Fruit fly (Drosophila melanogaster) whole organism, embryonic: ENCODE results near the gene CG31897.
A peak's percentile ranks its signal among the peaks of the same experiment; 100 is the strongest.

ENCODE experiments used
- CG10321 ChIP-seq: fragments of 200-800 bp; sonication (Bioruptor generic); IDR thresholded peaks from 2 replicates; pipeline ENCODE4 v1.3.6; 2022; ENCODE audit warnings: missing biosample characterization, missing genetic modification characterization
- CG10366 ChIP-seq: fragments of 200-800 bp; sonication (Bioruptor generic); IDR thresholded peaks from 2 replicates; pipeline ENCODE4 v1.3.6; 2022; ENCODE audit warnings: missing biosample characterization, missing genetic modification characterization
- CG11398 ChIP-seq: fragments of 200-800 bp; sonication (Bioruptor generic); optimal IDR thresholded peaks from 2 replicates; lab custom pipeline; 2016; ENCODE audit warnings: missing biosample characterization, missing genetic modification characterization
- CG12744 ChIP-seq: fragments of 200-800 bp; sonication (Bioruptor generic); optimal IDR thresholded peaks from 2 replicates; lab custom pipeline; 2016; ENCODE audit warnings: missing biosample characterization, missing genetic modification characterization
- CG13123 ChIP-seq: fragments of 200-800 bp; sonication (Bioruptor generic); optimal IDR thresholded peaks from 2 replicates; lab custom pipeline; 2016; ENCODE audit warnings: missing biosample characterization, missing genetic modification characterization
- CG14050 ChIP-seq: fragments of 200-800 bp; sonication (Bioruptor generic); IDR thresholded peaks from 3 replicates; pipeline ENCODE4 v1.3.6; 2022; ENCODE audit warnings: missing biosample characterization, missing genetic modification characterization
- CG17328 ChIP-seq: fragments of 200-800 bp; sonication (Bioruptor generic); IDR thresholded peaks from 2 replicates; pipeline ENCODE4 v1.3.6; 2022; ENCODE audit warnings: missing biosample characterization, missing genetic modification characterization
- CG17912 ChIP-seq: fragments of 200-800 bp; sonication (Bioruptor generic); optimal IDR thresholded peaks from 2 replicates; lab custom pipeline; 2018; ENCODE audit warnings: missing biosample characterization, mild to moderate bottlenecking, missing genetic modification characterization
- CG2116 ChIP-seq: fragments of 200-800 bp; sonication (Bioruptor generic); optimal IDR thresholded peaks from 3 replicates; lab custom pipeline; 2018; ENCODE audit warnings: missing biosample characterization, mild to moderate bottlenecking, missing genetic modification characterization
- CG2678 ChIP-seq: fragments of 200-800 bp; sonication (Bioruptor generic); optimal IDR thresholded peaks from 3 replicates; lab custom pipeline; 2019; ENCODE audit warnings: missing biosample characterization, mild to moderate bottlenecking, missing genetic modification characterization, moderate library complexity
- CG2889 ChIP-seq: fragments of 200-800 bp; sonication (Bioruptor generic); IDR thresholded peaks from 3 replicates; pipeline ENCODE4 v1.3.6; 2022; ENCODE audit warnings: missing biosample characterization, missing genetic modification characterization
- CG32772 ChIP-seq: fragments of 200-800 bp; sonication (Bioruptor generic); IDR thresholded peaks from 2 replicates; pipeline ENCODE4 v1.3.6; 2022; ENCODE audit warnings: missing biosample characterization, missing genetic modification characterization
- CG34422 ChIP-seq: fragments of 200-800 bp; sonication (Bioruptor generic); IDR thresholded peaks from 3 replicates; pipeline ENCODE4 v1.3.6; 2022; ENCODE audit warnings: missing biosample characterization, missing genetic modification characterization
- CG3726 ChIP-seq: fragments of 200-800 bp; sonication (Bioruptor generic); IDR thresholded peaks from 3 replicates; pipeline ENCODE4, ENCODE4 v1.3.6; 2022; ENCODE audit warnings: missing biosample characterization, missing genetic modification characterization
- CG42726 ChIP-seq: fragments of 200-800 bp; sonication (Bioruptor generic); IDR thresholded peaks from 2 replicates; pipeline ENCODE4 v1.3.6; 2022; ENCODE audit warnings: missing biosample characterization, missing genetic modification characterization; ENCODE audit not compliant: partially characterized antibody
- CG4360 ChIP-seq: fragments of 200-800 bp; sonication (Bioruptor generic); IDR thresholded peaks from 2 replicates; pipeline ENCODE4 v1.3.6; 2022; ENCODE audit warnings: missing biosample characterization, missing genetic modification characterization
- CG6175 ChIP-seq: fragments of 200-800 bp; sonication (Bioruptor generic); IDR thresholded peaks from 3 replicates; pipeline ENCODE4 v1.3.6; 2022; ENCODE audit warnings: missing biosample characterization, missing genetic modification characterization
- CG6254 ChIP-seq: fragments of 200-800 bp; sonication (Bioruptor generic); optimal IDR thresholded peaks from 3 replicates; lab custom pipeline; 2017; ENCODE audit warnings: mild to moderate bottlenecking, missing biosample characterization, missing genetic modification reagents, missing genetic modification characterization
- CG7357 ChIP-seq: fragments of 200-800 bp; sonication (Bioruptor generic); IDR thresholded peaks from 3 replicates; pipeline ENCODE4 v1.3.6; 2022; ENCODE audit warnings: missing biosample characterization, missing genetic modification characterization
- CG8944 ChIP-seq: fragments of 200-800 bp; sonication (Bioruptor generic); optimal IDR thresholded peaks from 3 replicates; lab custom pipeline; 2016; ENCODE audit warnings: missing biosample characterization, missing genetic modification characterization
- Dad ChIP-seq: fragments of 200-800 bp; sonication (Bioruptor generic); optimal IDR thresholded peaks from 3 replicates; lab custom pipeline; 2016; ENCODE audit warnings: missing biosample characterization, missing genetic modification characterization
- Drgx ChIP-seq: fragments of 200-800 bp; sonication (Bioruptor generic); IDR thresholded peaks from 2 replicates; pipeline ENCODE4 v1.3.6; 2022; ENCODE audit warnings: missing biosample characterization, missing genetic modification characterization
- HmgZ ChIP-seq: fragments of 200-800 bp; sonication (Bioruptor generic); optimal IDR thresholded peaks from 2 replicates; lab custom pipeline; 2018; ENCODE audit warnings: missing biosample characterization, mild to moderate bottlenecking, missing genetic modification characterization
- Hr39 ChIP-seq: fragments of >200 bp; optimal IDR thresholded peaks from 2 replicates; lab custom pipeline; 2017
- Hr51 ChIP-seq, 2 experiments: fragments of 200-800 bp; sonication (Bioruptor generic); optimal IDR thresholded peaks; 2 replicates in 1 of 2; 3 replicates in 1 of 2; lab custom pipeline; 2016 to 2018; ENCODE audit warnings: missing biosample characterization in 2 of 2, missing genetic modification characterization in 2 of 2, mild to moderate bottlenecking in 1 of 2, moderate library complexity in 1 of 2
- Lim3 ChIP-seq: fragments of 200-800 bp; sonication (Bioruptor generic); IDR thresholded peaks from 2 replicates; pipeline ENCODE4 v1.3.6; 2022; ENCODE audit warnings: missing biosample characterization, missing genetic modification characterization
- MBD-R2 ChIP-seq: fragments of 200-800 bp; sonication (Bioruptor generic); IDR thresholded peaks from 2 replicates; pipeline ENCODE4 v1.3.6; 2022; ENCODE audit warnings: missing biosample characterization, missing genetic modification characterization
- MESR4 ChIP-seq: fragments of 200-800 bp; sonication (Bioruptor generic); optimal IDR thresholded peaks from 2 replicates; lab custom pipeline; 2018; ENCODE audit warnings: missing biosample characterization, mild to moderate bottlenecking, missing genetic modification characterization, moderate library complexity
- Mad ChIP-seq: fragments of 200-800 bp; sonication (Bioruptor generic); optimal IDR thresholded peaks from 2 replicates; lab custom pipeline; 2016; ENCODE audit warnings: missing biosample characterization, missing genetic modification characterization
- NC2α ChIP-seq: fragments of 200-800 bp; sonication (Bioruptor generic); optimal IDR thresholded peaks from 2 replicates; lab custom pipeline; 2016; ENCODE audit warnings: missing biosample characterization, missing genetic modification characterization
- Optix ChIP-seq: fragments of 200-800 bp; sonication (Bioruptor generic); IDR thresholded peaks from 3 replicates; pipeline ENCODE4 v1.3.6; 2022; ENCODE audit warnings: missing biosample characterization, missing genetic modification characterization
- Ssrp ChIP-seq: fragments of 200-800 bp; sonication (Bioruptor generic); optimal IDR thresholded peaks from 2 replicates; lab custom pipeline; 2018; ENCODE audit warnings: missing biosample characterization, mild to moderate bottlenecking, missing genetic modification characterization, moderate library complexity
- TFAM ChIP-seq: fragments of 200-800 bp; sonication (Bioruptor generic); optimal IDR thresholded peaks from 2 replicates; lab custom pipeline; 2017; ENCODE audit warnings: missing biosample characterization, missing genetic modification characterization, inconsistent platforms
- Vsx1 ChIP-seq: fragments of 200-800 bp; sonication (Bioruptor generic); optimal IDR thresholded peaks from 2 replicates; lab custom pipeline; 2017; ENCODE audit warnings: missing biosample characterization, mild to moderate bottlenecking, missing genetic modification characterization, missing genetic modification reagents
- YL-1 ChIP-seq: fragments of 200-800 bp; sonication (Bioruptor generic); optimal IDR thresholded peaks from 3 replicates; lab custom pipeline; 2017; ENCODE audit warnings: missing biosample characterization, mild to moderate bottlenecking, missing genetic modification characterization
- al ChIP-seq: fragments of 200-800 bp; sonication (Bioruptor generic); IDR thresholded peaks from 2 replicates; pipeline ENCODE4 v1.3.6; 2022; ENCODE audit warnings: missing biosample characterization, missing genetic modification characterization
- bsh ChIP-seq, 2 experiments: fragments of 200-800 bp; sonication (Bioruptor generic); optimal IDR thresholded peaks; 2 replicates each; lab custom pipeline; 2017 to 2018; ENCODE audit warnings: mild to moderate bottlenecking in 2 of 2, missing biosample characterization in 2 of 2, missing genetic modification characterization in 2 of 2, moderate library complexity in 1 of 2
- cato ChIP-seq: fragments of 200-800 bp; sonication (Bioruptor generic); optimal IDR thresholded peaks from 2 replicates; lab custom pipeline; 2016; ENCODE audit warnings: missing biosample characterization, missing genetic modification characterization, borderline replicate concordance
- cg ChIP-seq: fragments of 200-800 bp; sonication (Bioruptor generic); optimal IDR thresholded peaks from 3 replicates; lab custom pipeline; 2019; ENCODE audit warnings: missing biosample characterization, mild to moderate bottlenecking, missing genetic modification characterization, moderate library complexity
- chm ChIP-seq: fragments of 200-800 bp; sonication (Bioruptor generic); IDR thresholded peaks from 2 replicates; pipeline ENCODE4 v1.3.6; 2022; ENCODE audit warnings: missing biosample characterization, missing genetic modification characterization
- corto ChIP-seq: fragments of 200-800 bp; sonication (Bioruptor generic); optimal IDR thresholded peaks from 2 replicates; lab custom pipeline; 2016; ENCODE audit warnings: missing biosample characterization, mild to moderate bottlenecking, missing genetic modification characterization, moderate library complexity
- dati ChIP-seq: fragments of 200-800 bp; sonication (Bioruptor generic); IDR thresholded peaks from 2 replicates; pipeline ENCODE4 v1.3.6; 2022; ENCODE audit warnings: missing biosample characterization, missing genetic modification characterization
- emc ChIP-seq: fragments of 200-800 bp; sonication (Bioruptor generic); optimal IDR thresholded peaks from 2 replicates; lab custom pipeline; 2016; ENCODE audit warnings: missing biosample characterization, missing genetic modification characterization
- fd96Cb ChIP-seq: fragments of 200-800 bp; sonication (Bioruptor generic); optimal IDR thresholded peaks from 2 replicates; lab custom pipeline; 2018; ENCODE audit warnings: missing biosample characterization, mild to moderate bottlenecking, missing genetic modification characterization, moderate library complexity
- fu2 ChIP-seq: fragments of 200-800 bp; sonication (Bioruptor generic); optimal IDR thresholded peaks from 2 replicates; lab custom pipeline; 2016; ENCODE audit warnings: missing biosample characterization, missing genetic modification characterization
- gce ChIP-seq: fragments of 200-800 bp; sonication (Bioruptor generic); IDR thresholded peaks from 3 replicates; pipeline ENCODE4 v1.3.6; 2022; ENCODE audit warnings: missing biosample characterization, missing genetic modification characterization
- gsb ChIP-seq: fragments of 200-800 bp; sonication (Bioruptor generic); IDR thresholded peaks from 2 replicates; pipeline ENCODE4 v1.3.6; 2022; ENCODE audit warnings: missing biosample characterization, missing genetic modification characterization
- jigr1 ChIP-seq: fragments of 200-800 bp; sonication (Bioruptor generic); IDR thresholded peaks from 3 replicates; pipeline ENCODE4 v1.3.6; 2022; ENCODE audit warnings: missing biosample characterization, missing genetic modification characterization
- lab ChIP-seq: fragments of 200-800 bp; sonication (Bioruptor generic); optimal IDR thresholded peaks from 3 replicates; lab custom pipeline; 2017; ENCODE audit warnings: missing biosample characterization, missing genetic modification characterization, mild to moderate bottlenecking, moderate library complexity, missing genetic modification reagents
- repo ChIP-seq: fragments of 200-800 bp; sonication (Bioruptor generic); optimal IDR thresholded peaks from 2 replicates; lab custom pipeline; 2016; ENCODE audit warnings: missing biosample characterization, missing genetic modification characterization
- sd ChIP-seq: fragments of 200-800 bp; sonication (Bioruptor generic); optimal IDR thresholded peaks from 3 replicates; lab custom pipeline; 2018; ENCODE audit warnings: missing biosample characterization, mild to moderate bottlenecking, missing genetic modification characterization, moderate library complexity
- ttk ChIP-seq: fragments of 200-800 bp; sonication (Bioruptor generic); IDR thresholded peaks from 2 replicates; pipeline ENCODE4 v2.1.2; 2022; ENCODE audit warnings: missing biosample characterization, missing genetic modification characterization
- unc-4 ChIP-seq: fragments of 200-800 bp; sonication (Bioruptor generic); IDR thresholded peaks from 2 replicates; pipeline ENCODE4 v1.3.6; 2022; ENCODE audit warnings: missing biosample characterization, missing genetic modification characterization; ENCODE audit not compliant: partially characterized antibody

The CG31897 gene

dm6 chr2L:8488735-8489134, 46.5 kb downstream of the CG31897 start, which contains the start of gene CG13088 (continued):
- TF ChIP-seq sd (tag; lab: Kevin White, UChicago) = no peak
- TF ChIP-seq Lim3 = no peak
- no peak for TF ChIP-seq fd96Cb (tag; lab: Kevin White, UChicago)
- no peak for TF ChIP-seq CG7357 (GFP tag; lab: Robert Waterston, UW)
- TF ChIP-seq MESR4 (GFP tag; lab: Kevin White, UChicago) = peak; percentile 39
- no peak for TF ChIP-seq CG6254 (GFP tag; lab: Kevin White, UChicago)
- no peak for TF ChIP-seq NC2α
- TF ChIP-seq CG4360 (GFP tag; lab: Robert Waterston, UW) = 0 out of 2 replicates have a peak, but pooled peaks have one; percentile 7
- peak; percentile 94 for TF ChIP-seq MBD-R2 (GFP tag; lab: Robert Waterston, UW)
- no peak for TF ChIP-seq ttk (GFP tag; lab: Robert Waterston, UW)
- no peak for TF ChIP-seq Ssrp (tag; lab: Kevin White, UChicago)
- no peak for TF ChIP-seq bsh (GFP tag; optimal IDR thresholded peaks at IDR 0.05; lab: Kevin White, UChicago)
- TF ChIP-seq CG17912 (GFP tag; lab: Kevin White, UChicago) = no peak
- no peak for TF ChIP-seq gsb
- TF ChIP-seq gce (GFP tag; lab: Robert Waterston, UW) = no peak
- no peak for TF ChIP-seq emc (GFP tag; lab: Kevin White, UChicago)
- TF ChIP-seq CG6175 (GFP tag; lab: Robert Waterston, UW) = no peak
- TF ChIP-seq CG12744 (GFP tag; lab: Kevin White, UChicago) = no peak
- TF ChIP-seq TFAM (GFP tag; lab: Kevin White, UChicago) = no peak
- TF ChIP-seq corto (GFP tag; lab: Kevin White, UChicago) = no peak
- no peak for TF ChIP-seq jigr1 (GFP tag; lab: Robert Waterston, UW)
- TF ChIP-seq cg (GFP tag; lab: Kevin White, UChicago) = no peak
- TF ChIP-seq chm (GFP tag; lab: Robert Waterston, UW) = no peak
- no peak for TF ChIP-seq CG32772
- no peak for TF ChIP-seq CG2889
- TF ChIP-seq CG17328 = no peak
- TF ChIP-seq Mad (GFP tag; lab: Kevin White, UChicago) = no peak
- no peak for TF ChIP-seq al (GFP tag; lab: Robert Waterston, UW)
- no peak for TF ChIP-seq Hr51 (GFP tag; optimal IDR thresholded peaks at IDR 0.05; lab: Kevin White, UChicago)
- TF ChIP-seq Dad (GFP tag; lab: Kevin White, UChicago) = peak; percentile 23
- TF ChIP-seq CG34422 (GFP tag; lab: Robert Waterston, UW) = no peak
- no peak for TF ChIP-seq CG2678
- no peak for TF ChIP-seq CG14050
- TF ChIP-seq repo = no peak
- peak; percentile 2 for TF ChIP-seq CG11398 (GFP tag; lab: Kevin White, UChicago)
- TF ChIP-seq CG42726 (GFP tag; lab: Robert Waterston, UW) = peak; percentile 50; the same call in 1 of the 2 replicates
- TF ChIP-seq unc-4 (GFP tag; lab: Robert Waterston, UW) = no peak
- TF ChIP-seq Hr39 = no peak
- peak; percentile 82 for TF ChIP-seq HmgZ
- TF ChIP-seq cato (GFP tag; lab: Kevin White, UChicago) = no peak
- no peak for TF ChIP-seq dati (GFP tag; lab: Robert Waterston, UW)
- TF ChIP-seq lab = no peak
- TF ChIP-seq CG3726 (GFP tag; lab: Robert Waterston, UW) = no peak
- peak; percentile 61 for TF ChIP-seq CG2116
- TF ChIP-seq YL-1 (GFP tag; lab: Kevin White, UChicago) = peak; percentile 3
- peak; percentile 10 for TF ChIP-seq CG8944 (GFP tag; lab: Kevin White, UChicago)
- TF ChIP-seq CG13123 (GFP tag; lab: Kevin White, UChicago) = peak; percentile 36
- no peak for TF ChIP-seq Optix (GFP tag; lab: Robert Waterston, UW)
- no peak for TF ChIP-seq Drgx
- peak; percentile 38 for TF ChIP-seq fu2 (GFP tag; lab: Kevin White, UChicago)
- TF ChIP-seq CG10366 (GFP tag; lab: Robert Waterston, UW) = no peak
- no peak for TF ChIP-seq CG10321 (GFP tag; lab: Robert Waterston, UW)
- TF ChIP-seq Vsx1 = no peak
